Worm (Caenorhabditis elegans): ENCODE results near the gene C03F11.4.

DNA sequence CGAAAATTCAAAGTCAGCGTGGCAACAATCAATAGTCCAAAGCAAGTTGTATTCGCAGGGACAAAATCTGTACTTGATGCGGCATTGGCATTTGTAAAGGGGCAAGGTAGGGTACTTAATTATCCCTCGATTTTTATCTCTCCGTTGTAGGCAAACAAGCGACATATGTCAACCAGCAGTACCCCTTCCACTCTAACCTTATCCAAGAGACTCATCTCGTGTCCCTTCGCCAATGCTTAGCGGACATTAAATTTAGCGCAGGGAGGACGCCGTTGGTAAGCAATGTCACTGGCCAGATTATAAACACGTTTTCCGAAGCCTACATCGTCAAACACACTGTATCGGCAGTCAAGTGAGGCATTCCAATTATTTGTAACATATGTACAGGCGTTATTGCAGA is 23.1 kb upstream of the C03F11.4 start:
- TF ChIP-seq fkh-10 (GFP tag; optimal IDR thresholded peaks at IDR 0.05) (peak; percentile 93), pha-4 (tag; optimal IDR thresholded peaks at IDR 0.05) (no peak), C38D4.7 (GFP tag; optimal IDR thresholded peaks at IDR 0.05) (peak; percentile 16), pqm-1 (tag; optimal IDR thresholded peaks at IDR 0.05) (peak; percentile 89), lin-11 (tag; optimal IDR thresholded peaks at IDR 0.05) (no peak), ceh-45 (GFP tag; IDR thresholded peaks at IDR 0.05) (peak; percentile 40; the same call in 1 of the 2 replicates)
